Fruit fly (Drosophila melanogaster): ENCODE measurements around the gene Prp16.

Gene Prp16

dm6 chrX:14201178-14201577 is at the start of gene Prp16:
Gene Prp16 (plus strand): TSS chrX:14201362.
- TF ChIP-seq h (GFP tag; optimal IDR thresholded peaks at IDR 0.05) (no peak), pan (optimal IDR thresholded peaks at IDR 0.05) (no peak), fru (GFP tag; optimal IDR thresholded peaks at IDR 0.05) (no peak), GATAd (GFP tag; optimal IDR thresholded peaks at IDR 0.05) (no peak), foxo (GFP tag; optimal IDR thresholded peaks at IDR 0.05) (no peak), psq (GFP tag; optimal IDR thresholded peaks at IDR 0.05) (no peak)

dm6 chrX:14151906-14152305 is 49.3 kb upstream of the Prp16 start, which contains the start of gene CG12479:
Gene CG12479 (minus strand): TSS chrX:14152006.
- TF ChIP-seq Mio (GFP tag; optimal IDR thresholded peaks at IDR 0.05) (no peak), dmrt93B (GFP tag; optimal IDR thresholded peaks at IDR 0.05) (no peak), foxo (GFP tag; optimal IDR thresholded peaks at IDR 0.05) (no peak), pan (optimal IDR thresholded peaks at IDR 0.05) (no peak), dl (GFP tag; optimal IDR thresholded peaks at IDR 0.05; ENCODE audit: insufficient read depth in 1 of 2, partially characterized antibody in 2 of 2) (no peak), h (GFP tag; optimal IDR thresholded peaks at IDR 0.05) (no peak), Myc (optimal IDR thresholded peaks at IDR 0.05) (no peak), CG32264 (GFP tag; optimal IDR thresholded peaks at IDR 0.05) (no peak)

dm6 chrX:14153689-14154088 is 47.5 kb upstream of the Prp16 start:
- TF ChIP-seq Dif (GFP tag; optimal IDR thresholded peaks at IDR 0.05; ENCODE audit: partially characterized antibody) (no peak), lola (GFP tag; optimal IDR thresholded peaks at IDR 0.05) (no peak), CrebA (GFP tag; optimal IDR thresholded peaks at IDR 0.05; ENCODE audit: borderline replicate concordance) (no peak), brk (GFP tag; optimal IDR thresholded peaks at IDR 0.05) (no peak), rgr (GFP tag; optimal IDR thresholded peaks at IDR 0.05) (no peak), Hnf4 (GFP tag; optimal IDR thresholded peaks at IDR 0.05) (no peak), CG9705 (GFP tag; optimal IDR thresholded peaks at IDR 0.05) (no peak), usp (GFP tag; optimal IDR thresholded peaks at IDR 0.05) (no peak), tai (GFP tag; optimal IDR thresholded peaks at IDR 0.05) (no peak), CG32264 (GFP tag; optimal IDR thresholded peaks at IDR 0.05) (no peak), sage (GFP tag; optimal IDR thresholded peaks at IDR 0.05) (no peak), br (GFP tag; optimal IDR thresholded peaks at IDR 0.05) (no peak)

- TF ChIP-seq sv (GFP tag; optimal IDR thresholded peaks at IDR 0.05) (peak; percentile 32), Vsx2 (GFP tag; optimal IDR thresholded peaks at IDR 0.05; ENCODE audit: partially characterized antibody) (no peak)
These were observed 32.0 kb upstream of the Prp16 start, which contains the start of gene CG12480 for dm6 chrX:14169068-14169642. Gene CG12480 (plus strand): TSS chrX:14169592.

dm6 chrX:14172524-14172923 is 28.6 kb upstream of the Prp16 start, which contains the start of gene betaNACtes1:
Gene betaNACtes1 (minus strand): TSS chrX:14172624.
- TF ChIP-seq foxo (GFP tag; optimal IDR thresholded peaks at IDR 0.05), result no peak

- TF ChIP-seq brk (GFP tag; optimal IDR thresholded peaks at IDR 0.05) (no peak), Vsx2 (GFP tag; optimal IDR thresholded peaks at IDR 0.05; ENCODE audit: partially characterized antibody) (peak; percentile 27)
These were observed 27.5 kb upstream of the Prp16 start for dm6 chrX:14173654-14174053.

dm6 chrX:14174456-14174855 is 26.7 kb upstream of the Prp16 start, which contains the start of gene CG1368:
Gene CG1368 (plus strand): TSS chrX:14174756.
- TF ChIP-seq N (GFP tag; optimal IDR thresholded peaks at IDR 0.05) (no peak), br (GFP tag; optimal IDR thresholded peaks at IDR 0.05) (no peak), fru (GFP tag; optimal IDR thresholded peaks at IDR 0.05) (no peak), Mio (GFP tag; optimal IDR thresholded peaks at IDR 0.05) (no peak), sage (GFP tag; optimal IDR thresholded peaks at IDR 0.05) (no peak), Dfd (GFP tag; optimal IDR thresholded peaks at IDR 0.05) (no peak), CG32264 (GFP tag; optimal IDR thresholded peaks at IDR 0.05) (no peak), Abd-B (GFP tag; optimal IDR thresholded peaks at IDR 0.05) (no peak), GATAd (GFP tag; optimal IDR thresholded peaks at IDR 0.05) (no peak), Sp1 (GFP tag; optimal IDR thresholded peaks at IDR 0.05) (no peak), Hr83 (GFP tag; optimal IDR thresholded peaks at IDR 0.05; ENCODE audit: poor library complexity, severe bottlenecking) (no peak)
